Worm (Caenorhabditis elegans): ENCODE results near the gene snr-3.

The snr-3 gene

ce11 chrII:6519703-6520102 is 30.1 kb upstream of the snr-3 start (continued):
- TF ChIP-seq ZK185.1 (tag; optimal IDR thresholded peaks at IDR 0.05; ENCODE audit: poor library complexity, severe bottlenecking) (no peak), egrh-3 (GFP tag; IDR thresholded peaks at IDR 0.05) (no peak), T07F8.4 (tag; optimal IDR thresholded peaks at IDR 0.05) (no peak), hlh-12 (tag; optimal IDR thresholded peaks at IDR 0.05) (no peak), Y53G8AR.9 (GFP tag; conservative IDR thresholded peaks at IDR 0.05) (no peak), akir-1 (GFP tag; optimal IDR thresholded peaks at IDR 0.05) (no peak), madf-6 (GFP tag; IDR thresholded peaks at IDR 0.05) (peak; percentile 90), zfh-2 (GFP tag; conservative IDR thresholded peaks at IDR 0.05) (no peak), Y53F4B.3 (GFP tag; IDR thresholded peaks at IDR 0.05) (no peak), ztf-18 (tag; optimal IDR thresholded peaks at IDR 0.05) (no peak), F57C9.4 (tag; optimal IDR thresholded peaks at IDR 0.05) (no peak), aptf-2 (GFP tag; conservative IDR thresholded peaks at IDR 0.05) (no peak), ekl-4 (GFP tag; IDR thresholded peaks at IDR 0.05) (no peak), ceh-100 (GFP tag; IDR thresholded peaks at IDR 0.05) (0 out of 2 replicates have a peak, but pooled peaks have one; percentile 28), chd-7 (tag; optimal IDR thresholded peaks at IDR 0.05) (no peak), mcd-1 (GFP tag; IDR thresholded peaks at IDR 0.05) (peak; percentile 58; the same call in 1 of the 2 replicates), nfyb-1 (GFP tag; IDR thresholded peaks at IDR 0.05) (no peak), snpc-3.4 (tag; optimal IDR thresholded peaks at IDR 0.05) (peak; percentile 79), ets-4 (GFP tag; optimal IDR thresholded peaks at IDR 0.05) (no peak), F33H1.4 (GFP tag; IDR thresholded peaks at IDR 0.05) (peak; percentile 52; the same call in 1 of the 2 replicates), F57A8.1 (GFP tag; optimal IDR thresholded peaks at IDR 0.05) (no peak), dox-1 (GFP tag; IDR thresholded peaks at IDR 0.05) (no peak), Y67H2A.10 (GFP tag; conservative IDR thresholded peaks at IDR 0.05) (no peak), rcor-1 (GFP tag; IDR thresholded peaks at IDR 0.05) (peak; percentile 40; the same call in 1 of the 2 replicates), unc-130 (GFP tag; optimal IDR thresholded peaks at IDR 0.05) (peak; percentile 77), ceh-91 (GFP tag; IDR thresholded peaks at IDR 0.05) (peak; percentile 77), tbx-9 (tag; optimal IDR thresholded peaks at IDR 0.05; ENCODE audit: borderline replicate concordance) (no peak), dpl-1 (GFP tag; optimal IDR thresholded peaks at IDR 0.05) (peak; percentile 78), snpc-4 (GFP tag; optimal IDR thresholded peaks at IDR 0.05) (no peak), snpc-4 (tag; optimal IDR thresholded peaks at IDR 0.05) (no peak), sdz-38 (tag; optimal IDR thresholded peaks at IDR 0.05) (no peak), ceh-40 (GFP tag; IDR thresholded peaks at IDR 0.05) (no peak), ztf-22 (GFP tag; optimal IDR thresholded peaks at IDR 0.05) (no peak), him-1 (tag; optimal IDR thresholded peaks at IDR 0.05) (no peak), nhr-179 (tag; optimal IDR thresholded peaks at IDR 0.05) (no peak), lin-54 (GFP tag; optimal IDR thresholded peaks at IDR 0.05) (peak; percentile 39), ceh-58 (GFP tag; IDR thresholded peaks at IDR 0.05) (no peak)

DNA sequence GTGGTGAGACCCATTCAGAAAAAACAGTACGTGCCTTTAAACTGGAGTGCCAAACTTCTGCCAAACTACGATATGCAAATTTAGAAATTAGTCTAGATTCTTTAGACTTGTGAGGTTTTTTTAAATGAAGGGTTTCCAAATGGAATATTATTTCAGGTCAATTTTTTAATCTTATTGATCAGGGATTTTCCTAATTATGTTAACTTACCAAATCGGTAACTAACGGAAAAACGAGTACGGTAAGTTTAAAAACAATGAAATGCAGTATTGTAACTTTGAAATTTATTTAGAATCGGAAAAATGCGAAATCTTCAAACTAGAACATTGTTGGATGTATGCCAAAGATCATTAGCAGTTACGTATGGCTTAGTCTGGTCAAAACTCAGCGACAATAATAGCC is 26.7 kb upstream of the snr-3 start, which contains the start of gene C56E6.7:
C56E6.7 (plus strand) TSS at position 301 of the 400 bp plus-strand sequence.
- TF ChIP-seq nhr-27 (tag; optimal IDR thresholded peaks at IDR 0.05): no peak
- no peak for TF ChIP-seq Y95B8A.8 (GFP tag; IDR thresholded peaks at IDR 0.05)
- no peak for TF ChIP-seq atf-7 (tag; optimal IDR thresholded peaks at IDR 0.05)
- no peak for TF ChIP-seq ztf-6 (GFP tag; IDR thresholded peaks at IDR 0.05)
- TF ChIP-seq tbx-9 (tag; optimal IDR thresholded peaks at IDR 0.05; ENCODE audit: borderline replicate concordance): no peak
- TF ChIP-seq F57A8.1 (GFP tag; optimal IDR thresholded peaks at IDR 0.05): no peak
- TF ChIP-seq F52B5.7 (tag; optimal IDR thresholded peaks at IDR 0.05): no peak
- TF ChIP-seq ceh-27 (GFP tag; optimal IDR thresholded peaks at IDR 0.05): no peak
- no peak for TF ChIP-seq ccch-3 (GFP tag; optimal IDR thresholded peaks at IDR 0.05)
- no peak for TF ChIP-seq Y79H2A.3 (GFP tag; conservative IDR thresholded peaks at IDR 0.05)
- TF ChIP-seq nhr-80 (tag; optimal IDR thresholded peaks at IDR 0.05): no peak
- TF ChIP-seq aptf-3 (GFP tag; IDR thresholded peaks at IDR 0.05): no peak
- no peak for TF ChIP-seq mel-28 (tag; optimal IDR thresholded peaks at IDR 0.05; ENCODE audit: borderline replicate concordance)
- no peak for TF ChIP-seq madf-6 (GFP tag; IDR thresholded peaks at IDR 0.05)
